Worm (Caenorhabditis elegans): ENCODE results near the gene glb-23.

DNA sequence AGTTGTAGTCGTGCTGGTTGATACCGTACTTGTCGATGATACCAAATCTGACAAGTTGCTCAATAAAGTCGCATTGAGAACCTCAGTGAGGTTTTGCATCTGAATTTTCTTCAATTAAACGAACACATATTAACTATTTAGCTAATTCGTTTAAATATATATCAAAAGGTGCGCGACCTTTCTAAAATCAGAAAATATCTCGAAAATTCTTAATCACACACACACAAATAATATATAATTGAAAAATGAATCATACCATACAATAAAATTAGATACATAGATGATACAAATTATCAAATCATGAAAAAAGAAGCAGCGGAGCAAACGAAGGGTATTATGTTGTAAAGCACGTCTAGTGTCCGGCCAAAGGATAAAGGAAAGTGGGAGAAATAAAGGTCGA lies 8.9 kb upstream of the glb-23 start, which contains the start of gene D2024.5:
- TF ChIP-seq nhr-237 (tag; optimal IDR thresholded peaks at IDR 0.05) (no peak), lin-15B (tag; optimal IDR thresholded peaks at IDR 0.05) (no peak), snpc-4 (tag; optimal IDR thresholded peaks at IDR 0.05) (no peak), nfya-1 (tag; optimal IDR thresholded peaks at IDR 0.05; ENCODE audit: insufficient read depth) (no peak), nhr-25 (tag; optimal IDR thresholded peaks at IDR 0.05) (no peak), pha-4 (tag; optimal IDR thresholded peaks at IDR 0.05) (no peak), nhr-12 (tag; optimal IDR thresholded peaks at IDR 0.05) (no peak), mml-1 (tag; optimal IDR thresholded peaks at IDR 0.05) (no peak), fkh-10 (GFP tag; optimal IDR thresholded peaks at IDR 0.05) (no peak), nhr-23 (tag; optimal IDR thresholded peaks at IDR 0.05) (no peak)
